Fruit fly (Drosophila melanogaster) whole organism, embryonic: ENCODE measurements around the gene MtnB.

Experiments used
- Abd-B ChIP-seq: fragments of 200-800 bp; sonication (Bioruptor generic); optimal IDR thresholded peaks from 2 replicates; lab custom pipeline; 2018; ENCODE audit warnings: missing biosample characterization, mild to moderate bottlenecking, missing genetic modification characterization, moderate library complexity
- Adf1 ChIP-seq: fragments of 200-800 bp; sonication (Bioruptor generic); IDR thresholded peaks from 2 replicates; pipeline ENCODE4 v1.3.6; 2022; ENCODE audit warnings: missing biosample characterization, missing genetic modification characterization
- BEAF-32 ChIP-seq: fragments of 200-800 bp; sonication (Bioruptor generic); optimal IDR thresholded peaks from 3 replicates; lab custom pipeline; 2017; ENCODE audit warnings: missing biosample characterization, missing genetic modification characterization, mild to moderate bottlenecking, moderate library complexity, missing genetic modification reagents
- CG10543 ChIP-seq: fragments of 200-800 bp; sonication (Bioruptor generic); optimal IDR thresholded peaks from 3 replicates; lab custom pipeline; 2017; ENCODE audit warnings: missing biosample characterization, mild to moderate bottlenecking, missing genetic modification characterization, moderate library complexity
- CG10979 ChIP-seq: fragments of 200-800 bp; sonication (Bioruptor generic); optimal IDR thresholded peaks from 2 replicates; lab custom pipeline; 2018; ENCODE audit warnings: missing biosample characterization, mild to moderate bottlenecking, missing genetic modification characterization, moderate library complexity
- CG16779 ChIP-seq: fragments of 200-800 bp; sonication (Bioruptor generic); IDR thresholded peaks from 2 replicates; pipeline ENCODE4 v1.3.6; 2022; ENCODE audit warnings: missing biosample characterization, missing genetic modification characterization
- CG2120 ChIP-seq: fragments of 200-800 bp; sonication (Bioruptor generic); optimal IDR thresholded peaks from 3 replicates; lab custom pipeline; 2016; ENCODE audit warnings: missing biosample characterization, missing genetic modification characterization
- CG2712 ChIP-seq: fragments of 200-800 bp; optimal IDR thresholded peaks from 3 replicates; lab custom pipeline; 2019; ENCODE audit warnings: missing biosample characterization, mild to moderate bottlenecking, missing genetic modification characterization, moderate library complexity
- CG3407 ChIP-seq: fragments of 200-800 bp; sonication (Bioruptor generic); optimal IDR thresholded peaks from 2 replicates; lab custom pipeline; 2018; ENCODE audit warnings: missing biosample characterization, mild to moderate bottlenecking, missing genetic modification characterization
- CG7357 ChIP-seq: fragments of 200-800 bp; sonication (Bioruptor generic); IDR thresholded peaks from 3 replicates; pipeline ENCODE4 v1.3.6; 2022; ENCODE audit warnings: missing biosample characterization, missing genetic modification characterization
- CG7372 ChIP-seq: fragments of 200-800 bp; sonication (Bioruptor generic); IDR thresholded peaks from 2 replicates; pipeline ENCODE4 v1.3.6; 2022; ENCODE audit warnings: missing biosample characterization, missing genetic modification characterization
- CG7745 ChIP-seq: fragments of 200-800 bp; sonication (Bioruptor generic); optimal IDR thresholded peaks from 2 replicates; lab custom pipeline; 2018; ENCODE audit warnings: missing biosample characterization, mild to moderate bottlenecking, missing genetic modification characterization, moderate library complexity
- CG8290 ChIP-seq, 3 experiments: fragments of 200-800 bp; sonication (Bioruptor generic); optimal IDR thresholded peaks; 2 replicates each; lab custom pipeline; 2016 to 2019; ENCODE audit warnings: missing biosample characterization in 3 of 3, missing genetic modification characterization in 3 of 3, mild to moderate bottlenecking in 2 of 3, moderate library complexity in 1 of 3
- CkIIα-i1 ChIP-seq: fragments of 200-800 bp; sonication (Bioruptor generic); IDR thresholded peaks from 2 replicates; pipeline ENCODE4 v1.3.6; 2022; ENCODE audit warnings: missing biosample characterization, missing genetic modification characterization
- Dfd ChIP-seq, 2 experiments: fragments of >200 bp; optimal IDR thresholded peaks; 2 replicates each; lab custom pipeline; 2017; ENCODE audit warnings: missing biosample characterization in 2 of 2, missing genetic modification characterization in 2 of 2
- Dref ChIP-seq: fragments of 200-800 bp; sonication (Bioruptor generic); IDR thresholded peaks from 2 replicates; pipeline ENCODE4 v1.3.6; 2022; ENCODE audit warnings: missing biosample characterization, missing genetic modification characterization
- Ets65A ChIP-seq: fragments of 200-800 bp; sonication (Bioruptor generic); peaks from one replicate; lab custom pipeline; 2016; ENCODE audit warnings: missing biosample characterization, missing genetic modification characterization
- H2.0 ChIP-seq: fragments of 200-800 bp; sonication (Bioruptor generic); IDR thresholded peaks from 2 replicates; pipeline ENCODE4 v1.3.6; 2022; ENCODE audit warnings: missing biosample characterization, missing genetic modification characterization
- HLH3B ChIP-seq: fragments of 200-800 bp; sonication (Bioruptor generic); IDR thresholded peaks from 2 replicates; pipeline ENCODE4 v1.3.6; 2022; ENCODE audit warnings: missing biosample characterization, missing genetic modification characterization
- Hmr ChIP-seq: fragments of 200-800 bp; sonication (Bioruptor generic); optimal IDR thresholded peaks from 3 replicates; lab custom pipeline; 2017; ENCODE audit warnings: mild to moderate bottlenecking, missing biosample characterization, missing genetic modification reagents, missing genetic modification characterization
- Lpt ChIP-seq: fragments of >200 bp; optimal IDR thresholded peaks from 2 replicates; lab custom pipeline; 2018; ENCODE audit warnings: missing biosample characterization, missing genetic modification characterization
- Med ChIP-seq: fragments of 200-800 bp; sonication (Bioruptor generic); peaks from one replicate; lab custom pipeline; 2016; ENCODE audit warnings: missing biosample characterization, missing genetic modification characterization, mild to moderate bottlenecking, inconsistent platforms, moderate library complexity
- Nf-YA ChIP-seq: fragments of 200-800 bp; sonication (Bioruptor generic); IDR thresholded peaks from 2 replicates; pipeline ENCODE4 v1.3.6; 2022; ENCODE audit warnings: missing biosample characterization, missing genetic modification characterization
- Nf-YC ChIP-seq: fragments of 200-800 bp; optimal IDR thresholded peaks from 3 replicates; lab custom pipeline; 2019; ENCODE audit warnings: missing biosample characterization, mild to moderate bottlenecking, missing genetic modification characterization, moderate library complexity
- Ptx1 ChIP-seq: fragments of 200-800 bp; sonication (Bioruptor generic); IDR thresholded peaks from 2 replicates; pipeline ENCODE4 v1.3.6; 2022; ENCODE audit warnings: missing biosample characterization, missing genetic modification characterization
- Sry-δ ChIP-seq: fragments of 200-800 bp; sonication (Bioruptor generic); optimal IDR thresholded peaks from 2 replicates; lab custom pipeline; 2016; ENCODE audit warnings: missing biosample characterization, missing genetic modification characterization
- Taf1 ChIP-seq: fragments of 200-800 bp; sonication (Bioruptor generic); IDR thresholded peaks from 2 replicates; pipeline ENCODE4 v1.3.6; 2022; ENCODE audit warnings: missing biosample characterization, missing genetic modification characterization
- Trl ChIP-seq, 3 experiments: fragments of >200 bp in 2 of 3; fragments of 200-800 bp in 1 of 3; sonication (Bioruptor generic) in 1 of 3; optimal IDR thresholded peaks; 2 replicates in 1 of 3; 3 replicates in 2 of 3; lab custom pipeline; 2016 to 2017; ENCODE audit warnings: missing biosample characterization in 1 of 3, missing genetic modification characterization in 1 of 3
- Vsx1 ChIP-seq: fragments of 200-800 bp; sonication (Bioruptor generic); optimal IDR thresholded peaks from 2 replicates; lab custom pipeline; 2017; ENCODE audit warnings: missing biosample characterization, mild to moderate bottlenecking, missing genetic modification characterization, missing genetic modification reagents
- abd-A ChIP-seq: fragments of 200-800 bp; sonication (Bioruptor generic); optimal IDR thresholded peaks from 3 replicates; lab custom pipeline; 2019; ENCODE audit warnings: missing biosample characterization, mild to moderate bottlenecking, missing genetic modification characterization, moderate library complexity
- bigmax ChIP-seq: fragments of 200-800 bp; sonication (Bioruptor generic); optimal IDR thresholded peaks from 2 replicates; lab custom pipeline; 2018; ENCODE audit warnings: missing biosample characterization, mild to moderate bottlenecking, missing genetic modification characterization
- br ChIP-seq: fragments of >200 bp; optimal IDR thresholded peaks from 2 replicates; lab custom pipeline; 2017
- btn ChIP-seq: fragments of 200-800 bp; sonication (Bioruptor generic); optimal IDR thresholded peaks from 2 replicates; lab custom pipeline; 2016; ENCODE audit warnings: missing biosample characterization, missing genetic modification characterization
- dati ChIP-seq: fragments of 200-800 bp; sonication (Bioruptor generic); IDR thresholded peaks from 2 replicates; pipeline ENCODE4 v1.3.6; 2022; ENCODE audit warnings: missing biosample characterization, missing genetic modification characterization
- dysf ChIP-seq: fragments of 200-800 bp; sonication (Bioruptor generic); IDR thresholded peaks from 3 replicates; pipeline ENCODE4 v1.3.6; 2022; ENCODE audit warnings: missing biosample characterization, missing genetic modification characterization
- eyg ChIP-seq: fragments of 200-800 bp; sonication (Bioruptor generic); optimal IDR thresholded peaks from 3 replicates; lab custom pipeline; 2016; ENCODE audit warnings: missing biosample characterization, missing genetic modification characterization
- gcm2 ChIP-seq: fragments of 200-800 bp; sonication (Bioruptor generic); optimal IDR thresholded peaks from 2 replicates; lab custom pipeline; 2016; ENCODE audit warnings: missing biosample characterization, missing genetic modification characterization
- ham ChIP-seq: fragments of 200-800 bp; sonication (Bioruptor generic); IDR thresholded peaks from 2 replicates; pipeline ENCODE4 v1.3.6; 2022; ENCODE audit warnings: missing biosample characterization, missing genetic modification characterization
- kah ChIP-seq: fragments of 200-800 bp; sonication (Bioruptor generic); optimal IDR thresholded peaks from 2 replicates; lab custom pipeline; 2018; ENCODE audit warnings: missing biosample characterization, mild to moderate bottlenecking, missing genetic modification characterization
- lola ChIP-seq, 3 experiments: fragments of >200 bp in 2 of 3; fragments of 200-800 bp in 1 of 3; sonication (Bioruptor generic) in 1 of 3; optimal IDR thresholded peaks; 2 replicates each; lab custom pipeline; 2017 to 2019; ENCODE audit warnings: missing biosample characterization in 3 of 3, missing genetic modification characterization in 3 of 3, mild to moderate bottlenecking in 1 of 3, moderate library complexity in 1 of 3
- nau ChIP-seq: fragments of 200-800 bp; sonication (Bioruptor generic); optimal IDR thresholded peaks from 3 replicates; lab custom pipeline; 2017; ENCODE audit warnings: missing biosample characterization, mild to moderate bottlenecking, missing genetic modification characterization, missing genetic modification reagents
- nmo ChIP-seq: fragments of 200-800 bp; sonication (Bioruptor generic); optimal IDR thresholded peaks from 2 replicates; lab custom pipeline; 2018; ENCODE audit warnings: missing biosample characterization, mild to moderate bottlenecking, missing genetic modification characterization, moderate library complexity
- onecut ChIP-seq: fragments of 200-800 bp; sonication (Bioruptor generic); IDR thresholded peaks from 2 replicates; pipeline ENCODE4 v1.3.6; 2022; ENCODE audit warnings: missing biosample characterization, missing genetic modification characterization
- pnt ChIP-seq: fragments of 200-800 bp; sonication (Bioruptor generic); optimal IDR thresholded peaks from 3 replicates; lab custom pipeline; 2016; ENCODE audit warnings: missing biosample characterization, missing genetic modification characterization
- salm ChIP-seq: fragments of 200-800 bp; sonication (Bioruptor generic); optimal IDR thresholded peaks from 2 replicates; lab custom pipeline; 2018; ENCODE audit warnings: missing biosample characterization, mild to moderate bottlenecking, missing genetic modification characterization
- sd ChIP-seq: fragments of 200-800 bp; sonication (Bioruptor generic); optimal IDR thresholded peaks from 3 replicates; lab custom pipeline; 2018; ENCODE audit warnings: missing biosample characterization, mild to moderate bottlenecking, missing genetic modification characterization, moderate library complexity
- sr ChIP-seq: fragments of 200-800 bp; sonication (Bioruptor generic); IDR thresholded peaks from 3 replicates; pipeline ENCODE4 v1.3.6; 2022; ENCODE audit warnings: missing biosample characterization, missing genetic modification characterization
- tll ChIP-seq, 2 experiments: fragments of 200-800 bp in 1 of 2; fragments of >200 bp in 1 of 2; sonication (Bioruptor generic) in 1 of 2; optimal IDR thresholded peaks; 2 replicates each; lab custom pipeline; 2017 to 2019; ENCODE audit warnings: missing biosample characterization in 2 of 2, missing genetic modification characterization in 2 of 2, mild to moderate bottlenecking in 1 of 2, moderate library complexity in 1 of 2
- tup ChIP-seq: fragments of 200-800 bp; sonication (Bioruptor generic); optimal IDR thresholded peaks from 2 replicates; lab custom pipeline; 2016; ENCODE audit warnings: missing biosample characterization, mild to moderate bottlenecking, missing genetic modification characterization, moderate library complexity
- vnd ChIP-seq: fragments of 200-800 bp; sonication (Bioruptor generic); IDR thresholded peaks from 3 replicates; pipeline ENCODE4 v1.3.6; 2022; ENCODE audit warnings: missing biosample characterization, missing genetic modification characterization; ENCODE audit not compliant: partially characterized antibody
- zen ChIP-seq: fragments of 200-800 bp; sonication (Bioruptor generic); optimal IDR thresholded peaks from 3 replicates; lab custom pipeline; 2018; ENCODE audit warnings: missing biosample characterization, mild to moderate bottlenecking, missing genetic modification characterization, moderate library complexity

Gene MtnB

DNA sequence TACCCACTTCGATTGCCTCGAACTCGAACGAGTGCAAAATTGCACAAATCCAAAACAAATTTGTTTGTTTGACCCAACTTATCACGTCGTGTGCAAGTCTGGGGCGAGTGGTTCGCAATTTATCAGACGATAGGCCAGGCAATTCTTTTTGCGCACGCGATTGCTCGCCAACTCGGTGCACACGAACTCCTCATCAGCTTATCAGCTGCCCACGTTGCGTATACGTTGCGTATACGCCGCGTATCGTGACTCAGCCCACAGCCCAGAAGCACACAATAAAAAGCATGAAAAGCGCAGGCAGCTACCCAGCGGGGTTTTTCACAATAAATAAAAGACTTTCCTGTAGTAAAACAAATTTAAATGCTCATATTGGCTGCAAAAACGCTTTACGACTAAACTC lies at the start of gene MtnB:
TSS of gene MtnB (minus strand) at position 101 of the 400 bp plus-strand sequence.
- TF ChIP-seq Ptx1 (no peak), pnt (GFP tag; lab: Kevin White, UChicago) (no peak), Ets65A (GFP tag; lab: Kevin White, UChicago) (peak; percentile 45), CG2120 (GFP tag; lab: Kevin White, UChicago) (no peak), Dref (GFP tag; lab: Robert Waterston, UW) (no peak), Lpt (GFP tag; lab: Kevin White, UChicago) (no peak), Abd-B (no peak), CG10543 (GFP tag; lab: Kevin White, UChicago) (no peak), CG10979 (tag; lab: Kevin White, UChicago) (no peak), CkIIα-i1 (GFP tag; lab: Robert Waterston, UW) (no peak), nmo (no peak), CG7745 (tag; lab: Kevin White, UChicago) (no peak), br (no peak), CG16779 (GFP tag; lab: Robert Waterston, UW) (no peak), dysf (GFP tag; lab: Robert Waterston, UW) (no peak), Vsx1 (GFP tag; lab: Kevin White, UChicago) (no peak), Nf-YC (tag; lab: Kevin White, UChicago) (no peak), HLH3B (0 out of 2 replicates have a peak, but pooled peaks have one; percentile 13), CG7372 (peak; percentile 71)

DNA sequence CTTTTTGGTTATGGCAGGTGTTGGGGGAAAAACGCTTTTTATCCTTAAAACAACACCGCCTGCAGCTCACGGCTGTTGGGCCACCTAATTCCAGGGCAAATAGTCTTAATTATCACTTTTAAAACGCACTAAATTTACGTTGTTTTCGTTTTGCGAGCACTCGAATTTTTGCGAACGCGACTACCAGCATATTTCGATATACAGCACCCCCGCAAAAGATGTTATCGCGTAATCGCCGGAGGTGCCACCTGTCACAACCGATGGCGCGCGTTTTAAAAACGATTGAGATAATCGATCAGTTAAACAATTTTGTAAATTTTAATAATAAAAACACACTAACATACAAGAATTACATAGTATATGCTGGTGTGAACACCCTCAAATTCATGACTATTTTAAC lies 48.5 kb upstream of the MtnB start, which contains the start of gene Stat92E:
TSS of gene Stat92E (minus strand) at position 219 of the 400 bp plus-strand sequence.
- TF ChIP-seq nau (no peak), tll (GFP tag; optimal IDR thresholded peaks at IDR 0.05; lab: Kevin White, UChicago) (no peak), onecut (GFP tag; lab: Robert Waterston, UW) (peak; percentile 25; the same call in 1 of the 2 replicates), CG7357 (no peak), dati (GFP tag; lab: Robert Waterston, UW) (no peak), BEAF-32 (GFP tag; lab: Kevin White, UChicago) (peak; percentile 35), H2.0 (GFP tag; lab: Robert Waterston, UW) (no peak), vnd (GFP tag; lab: Robert Waterston, UW) (peak; percentile 21; the same call in 1 of the 3 replicates), ham (no peak), Med (GFP tag; lab: Kevin White, UChicago) (peak; percentile 17), eyg (GFP tag; lab: Kevin White, UChicago) (no peak), Taf1 (GFP tag; lab: Robert Waterston, UW) (no peak), sr (GFP tag; lab: Robert Waterston, UW) (0 out of 3 replicates have a peak, but pooled peaks have one; percentile 51), abd-A (tag; lab: Kevin White, UChicago) (no peak), sd (tag; lab: Kevin White, UChicago) (no peak), CG8290 (GFP tag; optimal IDR thresholded peaks at IDR 0.05; lab: Kevin White, UChicago) (no peak), CG8290 (tag; optimal IDR thresholded peaks at IDR 0.05; lab: Kevin White, UChicago) (no peak), kah (GFP tag; lab: Kevin White, UChicago) (peak; percentile 35), salm (tag; lab: Kevin White, UChicago) (no peak), Hmr (no peak), CG3407 (GFP tag; lab: Kevin White, UChicago) (no peak), Sry-δ (GFP tag; lab: Kevin White, UChicago) (peak; percentile 32), CG2712 (tag; lab: Kevin White, UChicago) (no peak), Nf-YA (no peak), gcm2 (GFP tag; lab: Kevin White, UChicago) (no peak), HLH3B (no peak), btn (no peak), bigmax (peak; percentile 81), Dfd (GFP tag; optimal IDR thresholded peaks at IDR 0.05; lab: Kevin White, UChicago) (no peak), Trl (optimal IDR thresholded peaks at IDR 0.05; lab: Kevin White, UChicago) (no peak), Trl (GFP tag; optimal IDR thresholded peaks at IDR 0.05; lab: Kevin White, UChicago) (no peak), tup (GFP tag; lab: Kevin White, UChicago) (no peak), Adf1 (no peak), lola (GFP tag; optimal IDR thresholded peaks at IDR 0.05; lab: Kevin White, UChicago) (no peak), zen (tag; lab: Kevin White, UChicago) (no peak)
